Fruit fly (Drosophila melanogaster) whole organism, wandering third instar larva: ENCODE measurements around the gene scf.

Experiments used
- Myc ChIP-seq: fragments of >200 bp; optimal IDR thresholded peaks from 2 replicates; lab custom pipeline; 2017
- lola ChIP-seq: fragments of >200 bp; optimal IDR thresholded peaks from 2 replicates; lab custom pipeline; 2017; ENCODE audit warnings: missing biosample characterization, missing genetic modification characterization
- rgr ChIP-seq: fragments of 200-800 bp; sonication (Bioruptor generic); optimal IDR thresholded peaks from 3 replicates; lab custom pipeline; 2016; ENCODE audit warnings: missing biosample characterization, mild to moderate bottlenecking, missing genetic modification characterization
- sage ChIP-seq: fragments of 200-800 bp; sonication (Bioruptor generic); optimal IDR thresholded peaks from 2 replicates; lab custom pipeline; 2016; ENCODE audit warnings: missing biosample characterization, mild to moderate bottlenecking, missing genetic modification characterization

dm6 chr3L:1307005-1307632 lies 8.6 kb downstream of the scf start, which contains the start of the genes Ctr9 and Nt5a:
- TF ChIP-seq Myc (lab: Kevin White, UChicago) (peak; percentile 90), rgr (GFP tag; lab: Kevin White, UChicago) (peak; percentile 64), sage (GFP tag; lab: Kevin White, UChicago) (no peak), lola (GFP tag; lab: Kevin White, UChicago) (no peak)
